Fruit fly (Drosophila melanogaster): ENCODE data around the gene Flacc.

Flacc gene

DNA sequence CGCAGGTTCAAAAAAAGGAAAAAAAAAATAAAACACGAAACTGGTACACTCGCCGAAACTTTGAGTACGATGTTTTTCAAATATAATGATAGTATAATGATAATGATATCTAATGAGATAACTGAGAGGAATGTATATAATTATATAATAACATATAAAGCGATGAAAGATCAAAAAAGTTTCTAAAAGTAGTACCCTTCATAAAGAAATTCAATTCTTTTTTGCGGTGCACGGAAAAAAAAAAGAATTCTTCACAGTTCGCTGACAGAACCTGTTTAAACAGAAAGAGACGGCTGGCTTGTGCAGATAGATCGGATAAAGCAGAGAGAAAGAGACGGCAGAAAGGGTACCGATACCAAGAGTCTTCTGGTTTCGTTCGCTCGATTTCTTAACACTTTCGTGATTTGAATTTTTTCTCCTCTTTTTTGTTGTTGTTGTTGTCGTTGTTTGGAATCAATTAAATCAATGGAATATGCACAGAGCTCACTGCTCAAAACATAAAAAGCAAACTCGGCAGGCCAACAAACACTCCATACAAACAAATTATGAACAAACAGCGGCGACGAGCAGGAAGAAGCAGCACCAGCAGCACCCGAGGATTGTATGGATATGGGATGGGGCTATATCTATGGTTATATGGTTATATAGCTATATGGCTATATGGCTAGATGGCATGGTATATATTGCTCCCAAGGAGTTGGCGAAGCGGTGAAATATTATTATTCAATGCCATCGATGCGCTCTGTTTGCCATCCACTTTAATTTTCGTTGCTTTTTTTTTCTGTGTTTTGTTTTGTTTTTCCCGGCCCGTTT, 44.9 kb upstream of the Flacc start (continued):
- TF ChIP-seq CG8765 (GFP tag; IDR thresholded peaks at IDR 0.05) = no peak
- peak; percentile 65 for TF ChIP-seq lmd (GFP tag; IDR thresholded peaks at IDR 0.05)
- peak; percentile 44 for TF ChIP-seq Abd-B (GFP tag; optimal IDR thresholded peaks at IDR 0.05)
- no peak for TF ChIP-seq wek (GFP tag; optimal IDR thresholded peaks at IDR 0.05)
- peak; percentile 27; the same call in 1 of the 3 replicates for TF ChIP-seq tgo (GFP tag; IDR thresholded peaks at IDR 0.05)
- peak; percentile 56 for TF ChIP-seq CG11504 (tag; optimal IDR thresholded peaks at IDR 0.05)
- no peak for TF ChIP-seq fru (optimal IDR thresholded peaks at IDR 0.05)
- no peak for TF ChIP-seq HmgD (GFP tag; optimal IDR thresholded peaks at IDR 0.05)
- no peak for TF ChIP-seq Hand (GFP tag; optimal IDR thresholded peaks at IDR 0.05)
- peak; percentile 1 for TF ChIP-seq CG18599 (GFP tag; optimal IDR thresholded peaks at IDR 0.05)
- no peak for TF ChIP-seq HLH4C (GFP tag; IDR thresholded peaks at IDR 0.05; ENCODE audit: partially characterized antibody)
- TF ChIP-seq CG2202 (tag; optimal IDR thresholded peaks at IDR 0.05) = peak; percentile 29
- TF ChIP-seq Sin3A (optimal IDR thresholded peaks at IDR 0.05) = no peak
- TF ChIP-seq al (GFP tag; IDR thresholded peaks at IDR 0.05) = peak; percentile 58
- peak; percentile 17 for TF ChIP-seq Hsf (GFP tag; optimal IDR thresholded peaks at IDR 0.05)
- TF ChIP-seq aop (GFP tag; IDR thresholded peaks at IDR 0.05) = no peak
- TF ChIP-seq PHDP (tag; optimal IDR thresholded peaks at IDR 0.05) = peak; percentile 75
- TF ChIP-seq Rfx (GFP tag; IDR thresholded peaks at IDR 0.05) = peak; percentile 73
- TF ChIP-seq Fer2 (tag; optimal IDR thresholded peaks at IDR 0.05) = no peak
- TF ChIP-seq CG4707 (GFP tag; optimal IDR thresholded peaks at IDR 0.05) = no peak
- TF ChIP-seq Lhr (GFP tag; optimal IDR thresholded peaks at IDR 0.05) = peak; percentile 18
- TF ChIP-seq Hr39 (optimal IDR thresholded peaks at IDR 0.05) = no peak
- no peak for TF ChIP-seq repo (GFP tag; optimal IDR thresholded peaks at IDR 0.05)
- peak; percentile 42 for TF ChIP-seq lbe (GFP tag; optimal IDR thresholded peaks at IDR 0.05)
- no peak for TF ChIP-seq chn (GFP tag; optimal IDR thresholded peaks at IDR 0.05)
- TF ChIP-seq zen2 (GFP tag; IDR thresholded peaks at IDR 0.05; ENCODE audit: partially characterized antibody) = no peak
- TF ChIP-seq CG4328 (GFP tag; optimal IDR thresholded peaks at IDR 0.05) = no peak
- TF ChIP-seq CG17829 (tag; optimal IDR thresholded peaks at IDR 0.05) = peak; percentile 46
- no peak for TF ChIP-seq z (GFP tag; IDR thresholded peaks at IDR 0.05)
- no peak for TF ChIP-seq CG4730 (GFP tag; IDR thresholded peaks at IDR 0.05)
- no peak for TF ChIP-seq tx (GFP tag; optimal IDR thresholded peaks at IDR 0.05)
- no peak for TF ChIP-seq ato (GFP tag; IDR thresholded peaks at IDR 0.05; ENCODE audit: partially characterized antibody)
- TF ChIP-seq CG11398 (GFP tag; optimal IDR thresholded peaks at IDR 0.05) = no peak
- TF ChIP-seq CG12236 (GFP tag; optimal IDR thresholded peaks at IDR 0.05) = no peak
- TF ChIP-seq CG6791 (GFP tag; IDR thresholded peaks at IDR 0.05; ENCODE audit: partially characterized antibody) = no peak
- no peak for TF ChIP-seq pzg (GFP tag; optimal IDR thresholded peaks at IDR 0.05)
- TF ChIP-seq gsb-n (tag; optimal IDR thresholded peaks at IDR 0.05) = peak; percentile 82
- TF ChIP-seq tap (tag; optimal IDR thresholded peaks at IDR 0.05) = no peak
- TF ChIP-seq hth (optimal IDR thresholded peaks at IDR 0.05) = no peak
- TF ChIP-seq HLH54F (GFP tag; optimal IDR thresholded peaks at IDR 0.05) = no peak
- TF ChIP-seq org-1 (GFP tag; optimal IDR thresholded peaks at IDR 0.05) = peak; percentile 43
- TF ChIP-seq CG11695 (GFP tag; IDR thresholded peaks at IDR 0.05) = no peak
- no peak for TF ChIP-seq Adf1 (GFP tag; IDR thresholded peaks at IDR 0.05)
- peak; percentile 77; the same call in 1 of the 2 replicates for TF ChIP-seq CG17328 (GFP tag; IDR thresholded peaks at IDR 0.05)
- TF ChIP-seq Jarid2 (GFP tag; optimal IDR thresholded peaks at IDR 0.05) = no peak
- peak; percentile 88 for TF ChIP-seq bsh (GFP tag; optimal IDR thresholded peaks at IDR 0.05)
- no peak for TF ChIP-seq B-H2 (GFP tag; optimal IDR thresholded peaks at IDR 0.05)
- TF ChIP-seq E2f2 (GFP tag; IDR thresholded peaks at IDR 0.05) = 0 out of 2 replicates have a peak, but pooled peaks have one; percentile 10
- peak; percentile 56 for TF ChIP-seq Xbp1 (GFP tag; optimal IDR thresholded peaks at IDR 0.05)
- peak; percentile 43 for TF ChIP-seq ac (GFP tag; optimal IDR thresholded peaks at IDR 0.05)
